Worm (Caenorhabditis elegans) whole organism, L4 larva: ENCODE measurements around the gene C05A9.2.

Experiments used
- D1046.2 ChIP-seq: fragments of 200-800 bp; sonication (Bioruptor generic); IDR thresholded peaks from 2 replicates; pipeline ENCODE4 v1.3.6; 2022; ENCODE audit warnings: missing genetic modification characterization, missing compliant biosample characterization
- daf-8 ChIP-seq: fragments of 200-800 bp; sonication (Bioruptor generic); IDR thresholded peaks from 2 replicates; pipeline ENCODE4 v1.3.6; 2022; ENCODE audit warnings: missing genetic modification characterization, missing compliant biosample characterization
- nhr-77 ChIP-seq: fragments of 150-350 bp; optimal IDR thresholded peaks from 2 replicates; lab custom pipeline; 2014; ENCODE audit warnings: missing biosample characterization, missing genetic modification characterization
- saeg-2 ChIP-seq: fragments of 200-800 bp; sonication (Bioruptor generic); IDR thresholded peaks from 2 replicates; pipeline ENCODE4 v1.3.6; 2022; ENCODE audit warnings: missing genetic modification reagents, missing genetic modification characterization, missing compliant biosample characterization
- snpc-4 ChIP-seq: fragments of 150-350 bp; optimal IDR thresholded peaks from 2 replicates; lab custom pipeline; 2014; ENCODE audit warnings: missing biosample characterization, missing genetic modification characterization

DNA sequence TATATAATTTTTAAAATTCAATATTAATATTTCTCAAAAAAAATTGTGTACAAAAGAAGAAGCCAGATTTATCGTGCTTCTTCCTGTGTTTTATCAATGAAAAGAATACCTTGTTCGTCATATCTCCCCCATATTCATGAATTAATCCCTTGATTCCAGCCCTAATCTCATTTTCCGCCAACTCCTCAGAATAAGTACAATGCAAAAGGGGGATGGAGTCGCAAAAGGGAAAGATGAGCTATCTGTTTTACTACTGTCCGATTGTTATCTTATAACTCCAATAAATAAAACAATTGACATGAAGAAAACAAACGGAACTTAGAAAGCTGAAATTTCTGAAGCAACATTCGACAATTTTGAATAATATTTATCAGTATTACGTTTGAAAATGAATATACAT is 6.9 kb downstream of the C05A9.2 start:
- no peak for TF ChIP-seq snpc-4 (tag; lab: Kevin White, UChicago)
- no peak for TF ChIP-seq saeg-2 (GFP tag; lab: Robert Waterston, UW)
- no peak for TF ChIP-seq D1046.2 (GFP tag; lab: Robert Waterston, UW)
- TF ChIP-seq daf-8 (GFP tag; lab: Robert Waterston, UW), result no peak
- TF ChIP-seq nhr-77, result no peak
